Fruit fly (Drosophila melanogaster) whole organism, wandering third instar larva: ENCODE data around the gene ImpE1.

Experiments
- Dfd ChIP-seq: fragments of >200 bp; optimal IDR thresholded peaks from 2 replicates; lab custom pipeline; 2017; ENCODE audit warnings: missing biosample characterization, missing genetic modification characterization
- Dif ChIP-seq: fragments of 200-275, 200-300 bp; sonication (Bioruptor generic); optimal IDR thresholded peaks from 2 replicates; lab custom pipeline; 2018; ENCODE audit warnings: missing biosample characterization, missing genetic modification characterization; ENCODE audit not compliant: partially characterized antibody
- HLH106 ChIP-seq: fragments of 200-800 bp; optimal IDR thresholded peaks from 3 replicates; lab custom pipeline; 2019; ENCODE audit warnings: missing biosample characterization, mild to moderate bottlenecking, missing genetic modification characterization, moderate library complexity
- Hr83 ChIP-seq: fragments of 200-300 bp; sonication (Bioruptor generic); optimal IDR thresholded peaks from 2 replicates; lab custom pipeline; 2016; ENCODE audit warnings: missing biosample characterization, mild to moderate bottlenecking, missing genetic modification characterization, moderate library complexity; ENCODE audit not compliant: poor library complexity, severe bottlenecking
- Jra ChIP-seq: sonication (Bioruptor generic); optimal IDR thresholded peaks from 2 replicates; lab custom pipeline; 2016; ENCODE audit warnings: missing biosample characterization, missing genetic modification characterization
- Mio ChIP-seq: sonication (Bioruptor generic); optimal IDR thresholded peaks from 2 replicates; lab custom pipeline; 2016; ENCODE audit warnings: missing biosample characterization, missing genetic modification characterization
- N ChIP-seq: fragments of >200 bp; optimal IDR thresholded peaks from 2 replicates; lab custom pipeline; 2018; ENCODE audit warnings: missing biosample characterization, missing external identifiers, missing genetic modification characterization
- OdsH ChIP-seq: fragments of 200-800 bp; sonication (Bioruptor generic); optimal IDR thresholded peaks from 2 replicates; lab custom pipeline; 2016; ENCODE audit warnings: missing biosample characterization, mild to moderate bottlenecking, missing genetic modification characterization
- Rel ChIP-seq, 2 experiments: fragments of 200-800 bp; sonication (Bioruptor generic) in 1 of 2; optimal IDR thresholded peaks; 2 replicates in 1 of 2; 3 replicates in 1 of 2; lab custom pipeline; 2016 to 2019; ENCODE audit warnings: mild to moderate bottlenecking in 2 of 2, missing biosample characterization in 2 of 2, missing genetic modification characterization in 2 of 2, moderate library complexity in 1 of 2
- Vsx2 ChIP-seq: fragments of 200-300, 225-300 bp; sonication (Bioruptor generic); optimal IDR thresholded peaks from 2 replicates; lab custom pipeline; 2018; ENCODE audit warnings: missing biosample characterization, missing genetic modification characterization; ENCODE audit not compliant: partially characterized antibody
- dl ChIP-seq, 2 experiments: fragments of 175-275, 200-275 bp in 1 of 2; fragments of 200-275 bp in 1 of 2; sonication (Bioruptor generic); optimal IDR thresholded peaks; lab custom pipeline; 2018; ENCODE audit warnings: mild to moderate bottlenecking in 2 of 2, missing biosample characterization in 2 of 2, missing genetic modification characterization in 2 of 2, moderate library complexity in 2 of 2; ENCODE audit not compliant: partially characterized antibody in 2 of 2, insufficient read depth in 1 of 2
- dmrt93B ChIP-seq: fragments of 200-800 bp; sonication (Bioruptor generic); optimal IDR thresholded peaks from 2 replicates; lab custom pipeline; 2018; ENCODE audit warnings: missing biosample characterization, mild to moderate bottlenecking, missing genetic modification characterization
- fru ChIP-seq: fragments of 200-800 bp; sonication (Bioruptor generic); optimal IDR thresholded peaks from 3 replicates; lab custom pipeline; 2016; ENCODE audit warnings: missing biosample characterization, mild to moderate bottlenecking, missing genetic modification characterization
- h ChIP-seq: fragments of 200-800 bp; sonication (Bioruptor generic); optimal IDR thresholded peaks from 3 replicates; lab custom pipeline; 2016; ENCODE audit warnings: missing biosample characterization, mild to moderate bottlenecking, missing genetic modification characterization
- jim ChIP-seq: fragments of 175-275, 200-325 bp; sonication (Bioruptor generic); optimal IDR thresholded peaks from 2 replicates; lab custom pipeline; 2016; ENCODE audit warnings: missing biosample characterization, mild to moderate bottlenecking, missing genetic modification characterization
- rgr ChIP-seq: fragments of 200-800 bp; sonication (Bioruptor generic); optimal IDR thresholded peaks from 3 replicates; lab custom pipeline; 2016; ENCODE audit warnings: missing biosample characterization, mild to moderate bottlenecking, missing genetic modification characterization
- tai ChIP-seq: sonication (Bioruptor generic); optimal IDR thresholded peaks from 2 replicates; lab custom pipeline; 2016; ENCODE audit warnings: missing biosample characterization, missing genetic modification characterization
- woc ChIP-seq: sonication (Bioruptor generic); optimal IDR thresholded peaks from 2 replicates; lab custom pipeline; 2016; ENCODE audit warnings: missing biosample characterization, mild to moderate bottlenecking, missing genetic modification characterization

Gene ImpE1

DNA sequence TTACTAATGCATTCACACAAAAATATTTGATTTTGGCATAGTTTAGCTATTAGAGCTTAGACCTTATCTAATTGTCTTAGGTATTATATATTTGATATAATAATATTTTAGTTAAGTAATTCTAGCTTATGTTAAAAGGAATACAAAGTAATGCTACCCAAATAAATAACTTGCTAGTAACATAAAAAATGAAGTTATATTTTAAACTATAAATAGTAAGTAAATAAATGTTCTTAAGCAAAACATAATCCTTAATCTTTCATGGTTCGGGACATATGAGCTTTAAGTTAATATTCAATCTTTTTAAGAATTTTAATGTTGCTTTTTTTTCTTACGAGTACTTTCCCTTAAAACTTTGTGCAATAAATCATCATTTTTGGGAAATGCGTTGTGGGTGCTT, 51.0 kb downstream of the ImpE1 start:
- no peak for TF ChIP-seq rgr
- TF ChIP-seq Jra (GFP tag; lab: Kevin White, UChicago): no peak
- TF ChIP-seq fru: no peak
- no peak for TF ChIP-seq woc (GFP tag; lab: Kevin White, UChicago)

dm6 chr3L:8424831-8425336, 52.7 kb downstream of the ImpE1 start, which contains the start of gene Cbl:
Gene Cbl (plus strand): TSS chr3L:8424954.
- no peak for TF ChIP-seq jim (GFP tag; lab: Kevin White, UChicago)
- TF ChIP-seq Dif (GFP tag; lab: Kevin White, UChicago): peak; percentile 8
- no peak for TF ChIP-seq Rel (GFP tag; optimal IDR thresholded peaks at IDR 0.05; lab: Kevin White, UChicago)
- TF ChIP-seq Rel (tag; optimal IDR thresholded peaks at IDR 0.05; lab: Kevin White, UChicago): peak; percentile 12
- TF ChIP-seq h (GFP tag; lab: Kevin White, UChicago): peak; percentile 18
- peak; percentile 36 for TF ChIP-seq Vsx2
- no peak for TF ChIP-seq dl (GFP tag; optimal IDR thresholded peaks at IDR 0.05; lab: Kevin White, UChicago; ENCODE audit: insufficient read depth in 1 of 2, partially characterized antibody in 2 of 2)
- no peak for TF ChIP-seq Jra (GFP tag; lab: Kevin White, UChicago)

DNA sequence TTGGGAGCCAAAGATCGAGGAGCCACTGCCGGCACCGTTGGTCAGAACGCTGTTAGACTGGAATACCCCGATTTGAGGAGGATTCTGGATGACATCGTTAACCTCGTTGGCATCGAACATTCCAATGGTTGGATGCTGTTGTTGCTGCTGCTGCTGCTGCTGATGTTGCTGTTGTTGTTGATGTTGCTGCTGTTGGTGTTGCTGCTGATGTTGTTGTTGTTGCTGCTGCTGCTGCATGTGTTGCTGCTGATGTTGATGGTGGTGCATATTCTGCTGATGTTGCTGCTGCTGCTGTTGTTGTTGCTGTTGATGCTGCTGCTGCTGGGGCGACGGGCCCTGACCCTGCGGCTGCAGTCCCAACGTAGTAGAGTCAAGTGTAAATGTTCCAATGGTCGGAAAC, 65.4 kb downstream of the ImpE1 start:
- TF ChIP-seq OdsH (GFP tag; lab: Kevin White, UChicago) (no peak), Dfd (GFP tag; lab: Kevin White, UChicago) (peak; percentile 98)

DNA sequence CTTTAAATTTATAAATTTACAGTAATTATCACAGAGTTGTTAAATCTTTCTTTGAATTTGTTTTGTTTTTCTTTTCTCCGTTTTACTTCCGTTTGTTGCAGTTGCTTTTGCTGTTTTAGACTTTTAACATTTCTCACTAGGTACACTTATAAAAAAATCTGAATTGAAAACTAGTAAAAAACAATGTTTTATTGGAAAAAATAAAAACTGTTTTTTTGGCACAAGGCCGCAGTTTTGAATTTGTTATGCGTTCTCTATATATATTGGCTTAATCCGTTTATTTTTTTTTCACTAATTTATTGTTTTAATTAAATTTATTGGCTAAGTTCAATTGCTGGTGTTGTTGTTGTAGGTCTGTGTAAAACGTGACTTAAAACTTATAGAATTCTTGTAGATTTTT, 67.9 kb downstream of the ImpE1 start:
- no peak for TF ChIP-seq jim (GFP tag; lab: Kevin White, UChicago)
- TF ChIP-seq HLH106 (tag; lab: Kevin White, UChicago): no peak
- TF ChIP-seq N: no peak
- TF ChIP-seq Mio (GFP tag; lab: Kevin White, UChicago): no peak
- no peak for TF ChIP-seq dl (GFP tag; optimal IDR thresholded peaks at IDR 0.05; lab: Kevin White, UChicago; ENCODE audit: insufficient read depth in 1 of 2, partially characterized antibody in 2 of 2)
- no peak for TF ChIP-seq tai
- no peak for TF ChIP-seq Hr83
- no peak for TF ChIP-seq dmrt93B (GFP tag; lab: Kevin White, UChicago)
- TF ChIP-seq Vsx2: no peak
